Fruit fly (Drosophila melanogaster) Kc167 (cell line): ENCODE results near the gene CG5704.

Source experiments
- Myc ChIP-seq: fragments of >200 bp; optimal IDR thresholded peaks from 2 replicates; lab custom pipeline; 2017; ENCODE audit warnings: missing external identifiers
- Sin3A ChIP-seq: fragments of >200 bp; optimal IDR thresholded peaks from 2 replicates; lab custom pipeline; 2018; ENCODE audit warnings: missing external identifiers
- h ChIP-seq: fragments of >200 bp; optimal IDR thresholded peaks from 3 replicates; lab custom pipeline; 2018; ENCODE audit warnings: missing external identifiers
- insv ChIP-seq: fragments of >200 bp; optimal IDR thresholded peaks from 3 replicates; lab custom pipeline; 2018; ENCODE audit warnings: missing external identifiers
- psq ChIP-seq: fragments of >200 bp; optimal IDR thresholded peaks from 2 replicates; lab custom pipeline; 2017; ENCODE audit warnings: missing external identifiers
- ttk ChIP-seq: sonication (Bioruptor generic); optimal IDR thresholded peaks from 2 replicates; lab custom pipeline; 2017; ENCODE audit warnings: missing external identifiers

DNA sequence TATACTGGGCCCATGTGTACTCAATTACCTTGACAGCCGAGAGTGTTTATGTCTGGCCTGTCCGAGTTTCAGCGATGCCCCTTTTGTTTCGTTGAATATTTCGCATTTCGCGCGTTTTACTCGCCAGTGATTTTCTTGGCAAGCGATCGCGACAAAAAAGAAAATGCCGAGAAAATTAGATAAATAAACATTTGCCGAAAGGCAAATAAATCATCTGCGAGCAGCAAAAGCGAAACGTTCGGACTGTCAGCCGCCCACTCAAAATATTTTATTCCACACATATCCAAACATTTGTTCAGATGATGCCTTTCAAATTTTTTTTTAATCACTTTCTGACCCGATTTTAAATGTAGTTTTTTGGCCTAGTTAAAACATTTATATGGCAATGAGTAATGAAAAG lies 49.0 kb downstream of the CG5704 start:
- no peak for TF ChIP-seq h (lab: Kevin White, UChicago)
- no peak for TF ChIP-seq ttk (lab: Kevin White, UChicago)
- TF ChIP-seq psq (lab: Kevin White, UChicago): no peak
- TF ChIP-seq Myc (lab: Kevin White, UChicago): no peak
- no peak for TF ChIP-seq insv (lab: Kevin White, UChicago)
- no peak for TF ChIP-seq Sin3A
